Worm (Caenorhabditis elegans): Measurements from ENCODE around the gene sqrd-1.

sqrd-1 gene

DNA sequence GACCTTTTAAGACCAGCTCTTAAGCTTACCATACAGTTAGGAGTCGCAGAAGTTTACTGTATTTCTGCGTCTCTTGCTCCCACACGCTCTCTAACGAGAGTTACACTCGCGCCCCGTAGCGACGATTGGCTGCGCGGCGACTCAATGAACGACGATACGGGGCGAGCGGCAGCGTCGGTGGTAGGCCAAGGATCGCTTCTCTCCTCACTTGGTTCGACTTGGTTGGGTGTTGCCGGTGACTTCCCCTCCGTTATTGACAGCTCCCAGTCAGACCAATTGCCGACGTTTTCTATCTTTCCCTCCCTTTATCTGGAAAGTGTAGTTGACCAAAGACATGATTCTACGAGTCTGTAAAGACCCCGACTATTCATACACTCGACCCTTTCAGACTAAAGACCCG is 35.9 kb downstream of the sqrd-1 start:
- TF ChIP-seq ztf-25 (GFP tag; IDR thresholded peaks at IDR 0.05): no peak
- TF ChIP-seq Y56A3A.18 (GFP tag; IDR thresholded peaks at IDR 0.05): no peak
- TF ChIP-seq rcor-1 (GFP tag; IDR thresholded peaks at IDR 0.05): no peak
- no peak for TF ChIP-seq somi-1 (GFP tag; optimal IDR thresholded peaks at IDR 0.05)
- no peak for TF ChIP-seq snpc-4 (GFP tag; optimal IDR thresholded peaks at IDR 0.05)
- TF ChIP-seq snpc-4 (tag; optimal IDR thresholded peaks at IDR 0.05): no peak
- no peak for TF ChIP-seq K12H6.12 (tag; optimal IDR thresholded peaks at IDR 0.05)
- TF ChIP-seq ZK185.1 (tag; optimal IDR thresholded peaks at IDR 0.05; ENCODE audit: poor library complexity, severe bottlenecking): no peak
- no peak for TF ChIP-seq B0035.1 (tag; optimal IDR thresholded peaks at IDR 0.05)
- TF ChIP-seq F57A8.1 (GFP tag; optimal IDR thresholded peaks at IDR 0.05): no peak
- no peak for TF ChIP-seq lin-35 (GFP tag; optimal IDR thresholded peaks at IDR 0.05)
- TF ChIP-seq tlf-1 (GFP tag; optimal IDR thresholded peaks at IDR 0.05): no peak
- TF ChIP-seq athp-1 (tag; optimal IDR thresholded peaks at IDR 0.05): no peak
- TF ChIP-seq efl-1 (GFP tag; optimal IDR thresholded peaks at IDR 0.05): no peak
- TF ChIP-seq T07F8.4 (tag; optimal IDR thresholded peaks at IDR 0.05): no peak
- TF ChIP-seq nfya-1 (tag; optimal IDR thresholded peaks at IDR 0.05; ENCODE audit: borderline replicate concordance, insufficient read depth): no peak
- TF ChIP-seq egl-18 (GFP tag; IDR thresholded peaks at IDR 0.05): no peak
- no peak for TF ChIP-seq ekl-4 (GFP tag; IDR thresholded peaks at IDR 0.05)

- no peak for TF ChIP-seq snpc-4 (GFP tag; optimal IDR thresholded peaks at IDR 0.05)
- TF ChIP-seq snpc-4 (tag; optimal IDR thresholded peaks at IDR 0.05): peak in 2 of 4 experiments; percentile 22 to 66
- no peak for TF ChIP-seq ztf-3 (GFP tag; optimal IDR thresholded peaks at IDR 0.05)
- peak; percentile 65; the same call in 1 of the 2 replicates for TF ChIP-seq attf-6 (GFP tag; IDR thresholded peaks at IDR 0.05)
- TF ChIP-seq unc-130 (GFP tag; optimal IDR thresholded peaks at IDR 0.05): no peak
Observed at ce11 chrIV:14257528-14257927, 37.9 kb downstream of the sqrd-1 start.

- TF ChIP-seq F10E7.11 (tag; optimal IDR thresholded peaks at IDR 0.05) (no peak), snpc-4 (GFP tag; optimal IDR thresholded peaks at IDR 0.05) (no peak), snpc-4 (tag; optimal IDR thresholded peaks at IDR 0.05) (peak in 1 of 4 experiments; percentile 22)
Observed at ce11 chrIV:14259197-14259596, 39.5 kb downstream of the sqrd-1 start.

- TF ChIP-seq let-526 (GFP tag; IDR thresholded peaks at IDR 0.05): no peak
- TF ChIP-seq lin-40 (tag; optimal IDR thresholded peaks at IDR 0.05): peak; percentile 12
- no peak for TF ChIP-seq bed-2 (GFP tag; IDR thresholded peaks at IDR 0.05)
- TF ChIP-seq somi-1 (GFP tag; optimal IDR thresholded peaks at IDR 0.05): peak; percentile 22
- no peak for TF ChIP-seq nfyb-1 (GFP tag; IDR thresholded peaks at IDR 0.05)
- peak; percentile 57 for TF ChIP-seq K12H6.12 (tag; optimal IDR thresholded peaks at IDR 0.05)
- TF ChIP-seq hmg-1.2 (GFP tag; IDR thresholded peaks at IDR 0.05): peak; percentile 32; the same call in 1 of the 2 replicates
- TF ChIP-seq T07F8.4 (tag; optimal IDR thresholded peaks at IDR 0.05): no peak
- TF ChIP-seq B0035.1 (tag; optimal IDR thresholded peaks at IDR 0.05): no peak
- peak; percentile 12 for TF ChIP-seq snpc-4 (GFP tag; optimal IDR thresholded peaks at IDR 0.05)
- no peak for TF ChIP-seq snpc-4 (tag; optimal IDR thresholded peaks at IDR 0.05)
Observed at ce11 chrIV:14260761-14261160, 41.1 kb downstream of the sqrd-1 start.

DNA sequence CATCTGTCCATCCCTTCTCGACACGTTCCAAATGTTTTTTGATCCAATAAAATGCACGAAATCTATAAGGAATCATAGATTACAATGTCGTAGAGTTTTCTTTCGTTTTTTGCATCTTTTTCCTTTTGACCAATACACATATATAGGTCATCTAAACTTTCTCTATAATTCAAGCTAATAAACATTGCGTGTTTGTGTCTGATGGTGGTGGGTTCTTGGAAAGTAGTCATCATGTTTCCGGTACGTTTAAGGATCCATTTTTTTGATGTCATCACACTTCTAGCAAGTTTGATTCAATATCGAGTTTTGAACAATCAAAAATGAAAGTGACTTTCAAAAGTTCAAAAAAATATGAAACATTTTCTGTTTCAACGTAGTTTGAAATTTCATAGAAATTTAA is 49.2 kb downstream of the sqrd-1 start:
- TF ChIP-seq D2030.7 (GFP tag; IDR thresholded peaks at IDR 0.05): no peak
- TF ChIP-seq ztf-28 (GFP tag; IDR thresholded peaks at IDR 0.05): no peak
- TF ChIP-seq hlh-26 (GFP tag; conservative IDR thresholded peaks at IDR 0.05): no peak

ce11 chrIV:14269932-14270331 is 50.3 kb downstream of the sqrd-1 start:
- TF ChIP-seq zfh-2 (GFP tag; conservative IDR thresholded peaks at IDR 0.05) (no peak), lir-1 (GFP tag; conservative IDR thresholded peaks at IDR 0.05) (no peak), hrde-1 (tag; optimal IDR thresholded peaks at IDR 0.05; ENCODE audit: borderline replicate concordance) (no peak)

Data from whole organism, young adult.